Fruit fly (Drosophila melanogaster): Measurements from ENCODE around the gene Mitofilin.

DNA sequence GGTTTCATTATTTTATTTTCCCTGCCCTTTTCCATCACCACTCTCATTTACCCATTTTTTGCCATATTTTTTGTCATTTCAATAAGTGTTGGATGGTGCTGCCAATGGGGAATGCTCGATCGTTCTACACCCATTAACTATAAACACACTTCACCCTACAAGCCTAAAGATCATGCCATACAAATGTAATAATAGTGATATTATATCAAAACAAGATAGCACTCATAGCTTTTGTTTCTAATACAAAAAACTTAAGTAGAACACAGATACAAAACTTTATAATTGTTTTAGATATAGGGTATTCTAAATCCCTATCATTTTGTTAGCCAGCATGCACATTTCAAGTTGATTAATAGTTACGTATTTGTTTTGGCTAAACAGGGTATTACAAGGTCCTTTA is 23.5 kb downstream of the Mitofilin start:
- TF ChIP-seq CG12768 (GFP tag; optimal IDR thresholded peaks at IDR 0.05) (no peak), CG11617 (GFP tag; optimal IDR thresholded peaks at IDR 0.05) (no peak), CG7101 (tag; optimal IDR thresholded peaks at IDR 0.05) (no peak), CG33017 (tag; optimal IDR thresholded peaks at IDR 0.05) (no peak)
